Fruit fly (Drosophila melanogaster) whole organism, prepupa: ENCODE measurements around the gene Mnt.

Experiments
- Blimp-1 ChIP-seq: fragments of 200-800 bp; sonication (Bioruptor generic); optimal IDR thresholded peaks from 3 replicates; lab custom pipeline; 2017; ENCODE audit warnings: missing biosample characterization, missing genetic modification characterization, mild to moderate bottlenecking, moderate library complexity, missing genetic modification reagents
- CG11294 ChIP-seq: fragments of 200-800 bp; sonication (Bioruptor generic); IDR thresholded peaks from 2 replicates; pipeline ENCODE4 v1.3.6; 2022; ENCODE audit warnings: missing biosample characterization, missing genetic modification characterization
- CG11762 ChIP-seq: fragments of 200-800 bp; sonication (Bioruptor generic); optimal IDR thresholded peaks from 3 replicates; lab custom pipeline; 2016; ENCODE audit warnings: missing biosample characterization, missing genetic modification characterization; ENCODE audit not compliant: insufficient read depth
- CG3032 ChIP-seq: fragments of 200-800 bp; optimal IDR thresholded peaks from 2 replicates; lab custom pipeline; 2019; ENCODE audit warnings: missing biosample characterization, mild to moderate bottlenecking, missing genetic modification characterization, moderate library complexity
- CG4318 ChIP-seq: fragments of 200-800 bp; sonication (Bioruptor generic); optimal IDR thresholded peaks from 3 replicates; lab custom pipeline; 2017; ENCODE audit warnings: missing biosample characterization, mild to moderate bottlenecking, missing genetic modification characterization
- CG6792 ChIP-seq: fragments of 200-800 bp; sonication (Bioruptor generic); optimal IDR thresholded peaks from 3 replicates; lab custom pipeline; 2016; ENCODE audit warnings: missing biosample characterization, missing genetic modification characterization
- CG6808 ChIP-seq: fragments of 200-800 bp; sonication (Bioruptor generic); optimal IDR thresholded peaks from 3 replicates; lab custom pipeline; 2017; ENCODE audit warnings: missing biosample characterization, missing genetic modification characterization, mild to moderate bottlenecking, moderate library complexity, missing genetic modification reagents
- CG6854 ChIP-seq: fragments of 200-800 bp; sonication (Bioruptor generic); optimal IDR thresholded peaks from 2 replicates; lab custom pipeline; 2017; ENCODE audit warnings: missing biosample characterization, mild to moderate bottlenecking, missing genetic modification characterization
- Eip75B ChIP-seq: fragments of 200-800 bp; sonication (Bioruptor generic); optimal IDR thresholded peaks from 3 replicates; lab custom pipeline; 2016; ENCODE audit warnings: missing biosample characterization, missing genetic modification characterization
- Ets96B ChIP-seq: fragments of 200-800 bp; optimal IDR thresholded peaks from 2 replicates; lab custom pipeline; 2019; ENCODE audit warnings: missing biosample characterization, mild to moderate bottlenecking, missing genetic modification characterization, moderate library complexity
- Hr38 ChIP-seq: sonication (Bioruptor generic); optimal IDR thresholded peaks from 2 replicates; lab custom pipeline; 2016; ENCODE audit warnings: missing biosample characterization, missing genetic modification characterization
- Hr39 ChIP-seq: fragments of 200-800 bp; sonication (Bioruptor generic); optimal IDR thresholded peaks from 2 replicates; lab custom pipeline; 2016; ENCODE audit warnings: missing biosample characterization, missing genetic modification characterization
- Sox102F ChIP-seq: fragments of 200-800 bp; sonication (Bioruptor generic); optimal IDR thresholded peaks from 2 replicates; lab custom pipeline; 2016; ENCODE audit warnings: missing biosample characterization, mild to moderate bottlenecking, missing genetic modification characterization
- Sox14 ChIP-seq: fragments of 200-800 bp; sonication (Bioruptor generic); optimal IDR thresholded peaks from 3 replicates; lab custom pipeline; 2016; ENCODE audit warnings: missing biosample characterization, missing genetic modification characterization
- acj6 ChIP-seq: fragments of 200-800 bp; sonication (Bioruptor generic); optimal IDR thresholded peaks from 3 replicates; lab custom pipeline; 2016; ENCODE audit warnings: missing biosample characterization, missing genetic modification characterization
- dsx ChIP-seq: fragments of 200-800 bp; optimal IDR thresholded peaks from 3 replicates; lab custom pipeline; 2019; ENCODE audit warnings: missing biosample characterization, mild to moderate bottlenecking, missing genetic modification characterization, moderate library complexity; ENCODE audit not compliant: poor library complexity, severe bottlenecking
- eg ChIP-seq: fragments of 200-800 bp; sonication (Bioruptor generic); IDR thresholded peaks from 3 replicates; pipeline ENCODE4 v1.3.6; 2022; ENCODE audit warnings: missing biosample characterization, missing genetic modification characterization
- fd59A ChIP-seq: fragments of 200-800 bp; sonication (Bioruptor generic); optimal IDR thresholded peaks from 2 replicates; lab custom pipeline; 2017; ENCODE audit warnings: missing biosample characterization, mild to moderate bottlenecking, missing genetic modification characterization, missing genetic modification reagents
- fkh ChIP-seq: fragments of 200-800 bp; sonication (Bioruptor generic); optimal IDR thresholded peaks from 3 replicates; lab custom pipeline; 2017; ENCODE audit warnings: missing biosample characterization, mild to moderate bottlenecking, missing genetic modification characterization, moderate library complexity
- pdm3 ChIP-seq: fragments of 200-800 bp; sonication (Bioruptor generic); optimal IDR thresholded peaks from 3 replicates; lab custom pipeline; 2016; ENCODE audit warnings: missing biosample characterization, missing genetic modification characterization
- spab ChIP-seq: fragments of 200-800 bp; sonication (Bioruptor generic); optimal IDR thresholded peaks from 2 replicates; lab custom pipeline; 2017; ENCODE audit warnings: missing biosample characterization, mild to moderate bottlenecking, missing genetic modification characterization, missing genetic modification reagents
- topi ChIP-seq: fragments of 200-800 bp; sonication (Bioruptor generic); optimal IDR thresholded peaks from 3 replicates; lab custom pipeline; 2016; ENCODE audit warnings: missing biosample characterization, missing genetic modification characterization
- vri ChIP-seq: fragments of 200-800 bp; sonication (Bioruptor generic); optimal IDR thresholded peaks from 3 replicates; lab custom pipeline; 2016; ENCODE audit warnings: missing biosample characterization, mild to moderate bottlenecking, missing genetic modification characterization

Mnt gene

DNA sequence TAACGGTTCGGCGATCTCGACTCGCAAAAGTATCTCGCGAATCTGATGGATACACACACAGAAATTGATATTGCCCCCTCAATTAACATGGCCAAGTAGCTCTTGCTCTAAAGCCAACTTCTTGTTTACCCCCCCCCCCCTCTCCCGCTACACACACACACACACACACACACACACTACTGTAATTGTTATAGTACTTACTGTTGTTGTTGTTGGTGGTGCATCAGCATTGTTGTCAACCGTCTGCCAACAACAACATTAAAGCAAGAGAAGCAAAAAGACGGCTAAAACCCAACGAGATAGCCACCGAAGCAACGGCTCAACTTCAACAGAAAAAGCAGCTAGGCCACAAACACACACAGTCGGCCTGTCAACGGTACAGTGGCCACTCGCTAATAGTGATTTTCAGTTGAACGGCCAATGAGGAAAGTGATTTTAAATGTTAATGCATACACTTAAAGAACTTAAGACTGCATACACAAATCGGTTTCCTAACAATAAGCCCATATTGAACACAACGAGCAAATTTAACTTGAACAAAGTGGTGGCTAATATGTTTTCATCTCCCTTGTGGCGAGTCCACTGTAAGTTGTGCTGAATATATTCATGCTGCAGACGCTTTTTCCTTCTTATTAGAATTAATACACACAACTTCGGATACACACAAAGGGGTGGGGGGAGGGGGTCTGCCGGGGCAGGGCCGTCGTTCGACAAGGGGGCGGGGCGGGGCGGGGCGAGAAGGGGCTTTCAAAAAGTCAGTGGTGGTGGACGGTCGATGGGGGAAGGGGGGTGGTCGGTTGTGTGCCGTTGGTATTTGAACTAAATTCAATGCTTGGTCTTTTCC lies 78.9 kb downstream of the Mnt start (continued):
- TF ChIP-seq Sox14 (GFP tag; lab: Kevin White, UChicago) (peak; percentile 89), Blimp-1 (no peak), CG4318 (GFP tag; lab: Kevin White, UChicago) (peak; percentile 80), Ets96B (tag; lab: Kevin White, UChicago) (peak; percentile 80), fd59A (GFP tag; lab: Kevin White, UChicago) (peak; percentile 77), Eip75B (GFP tag; lab: Kevin White, UChicago) (peak; percentile 74), CG6854 (GFP tag; lab: Kevin White, UChicago) (no peak), fkh (GFP tag; lab: Kevin White, UChicago) (peak; percentile 77), CG11294 (GFP tag; lab: Robert Waterston, UW) (peak; percentile 79), CG6808 (peak; percentile 78), Hr38 (GFP tag; lab: Kevin White, UChicago) (no peak), CG11762 (GFP tag; lab: Kevin White, UChicago) (peak; percentile 60), vri (GFP tag; lab: Kevin White, UChicago) (peak; percentile 62), topi (GFP tag; lab: Kevin White, UChicago) (peak; percentile 79), CG3032 (tag; lab: Kevin White, UChicago) (peak; percentile 74), CG6792 (peak; percentile 76), pdm3 (GFP tag; lab: Kevin White, UChicago) (peak; percentile 85), spab (GFP tag; lab: Kevin White, UChicago) (peak; percentile 61), Sox102F (GFP tag; lab: Kevin White, UChicago) (peak; percentile 51), eg (GFP tag; lab: Robert Waterston, UW) (peak; percentile 88), acj6 (peak; percentile 80), dsx (GFP tag; lab: Kevin White, UChicago) (peak; percentile 60), Hr39 (GFP tag; lab: Kevin White, UChicago) (peak; percentile 77)
